2 worm cellular contexts compared by ENCODE assay signal in the genomic region with DNA sequence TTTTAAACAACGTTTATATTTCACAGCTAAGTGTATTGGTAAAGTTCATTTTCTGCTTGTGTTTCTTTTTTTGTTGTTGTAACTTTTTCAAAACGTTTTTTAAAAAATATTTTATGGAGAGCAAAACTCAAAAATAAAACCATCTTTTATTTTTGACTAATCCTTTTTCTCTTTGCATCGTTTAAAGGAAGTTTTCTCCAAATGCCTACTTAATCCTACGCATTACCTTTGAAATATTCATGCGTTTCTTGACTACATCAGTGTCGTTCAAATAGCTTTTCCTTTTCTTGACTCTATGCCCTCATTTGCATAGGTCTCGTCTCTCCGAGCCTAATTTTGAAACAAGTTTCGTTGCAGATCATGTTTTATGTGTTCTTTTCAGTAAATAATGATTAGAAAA.
TF ChIP-seq lines count a peak whose summit lies in the region.

No protein-coding gene starts in this region.

TF ChIP-seq in whole organism, L2 larva, 48 proteins besides CTCF, POLR2A, EP300 and RAD21:
- TF ChIP-seq nhr-21 (tag; optimal IDR thresholded peaks at IDR 0.05; lab: Kevin White, UChicago) (no peak), unc-55 (GFP tag; optimal IDR thresholded peaks at IDR 0.05; lab: Kevin White, UChicago) (peak; percentile 92), mab-5 (tag; optimal IDR thresholded peaks at IDR 0.05; lab: Kevin White, UChicago) (peak; percentile 58)
TF ChIP-seq in whole organism, L2 larva: peak in this region for 2.

TF ChIP-seq in whole organism, L3 larva, 47 proteins besides CTCF, POLR2A, EP300 and RAD21:
- TF ChIP-seq elt-1 (tag; optimal IDR thresholded peaks at IDR 0.05; lab: Kevin White, UChicago) (peak; percentile 43), snpc-4 (tag; optimal IDR thresholded peaks at IDR 0.05; lab: Kevin White, UChicago) (no peak)
